Worm (Caenorhabditis elegans) whole organism, early embryonic: ENCODE results near the gene rde-1.

Experiments
- ama-1 ChIP-seq: fragments of 150-350 bp; optimal IDR thresholded peaks from 2 replicates; lab custom pipeline; 2014
- ceh-36 ChIP-seq: sonication (generic microtip); optimal IDR thresholded peaks from 2 replicates; lab custom pipeline; 2016; ENCODE audit warnings: missing genetic modification characterization, inconsistent platforms, missing compliant biosample characterization
- flt-1 ChIP-seq: fragments of 200-800 bp; sonication (Bioruptor generic); IDR thresholded peaks from 2 replicates; pipeline ENCODE4 v1.3.6; 2022; ENCODE audit warnings: missing genetic modification characterization, missing compliant biosample characterization
- hmbx-1 ChIP-seq: sonication (generic microtip); optimal IDR thresholded peaks from 2 replicates; lab custom pipeline; 2016; ENCODE audit warnings: mild to moderate bottlenecking, missing genetic modification characterization, missing compliant biosample characterization
- hmg-4 ChIP-seq: fragments of 200-800 bp; sonication (Bioruptor generic); optimal IDR thresholded peaks from 2 replicates; lab custom pipeline; 2018; ENCODE audit warnings: mild to moderate bottlenecking, missing genetic modification characterization, missing compliant biosample characterization
- hnd-1 ChIP-seq: sonication (generic microtip); optimal IDR thresholded peaks from 2 replicates; lab custom pipeline; 2016; ENCODE audit warnings: missing genetic modification characterization, missing compliant biosample characterization
- scrt-1 ChIP-seq: fragments of 200-800 bp; sonication (Bioruptor generic); IDR thresholded peaks from 2 replicates; pipeline ENCODE4 v1.3.6; 2022; ENCODE audit warnings: missing genetic modification characterization, missing compliant biosample characterization
- sea-1 ChIP-seq: fragments of 200-800 bp; sonication (Bioruptor generic); conservative IDR thresholded peaks from 2 replicates; pipeline ENCODE4 v1.3.6; 2022; ENCODE audit warnings: missing genetic modification characterization, missing compliant biosample characterization

ce11 chrV:9987688-9988087, 3.8 kb downstream of the rde-1 start, which contains the start of gene C27H6.8:
- TF ChIP-seq flt-1 (GFP tag; lab: Robert Waterston, UW) (no peak), hmg-4 (GFP tag; lab: Kevin White, UChicago) (no peak), ceh-36 (tag; lab: Kevin White, UChicago) (no peak), sea-1 (GFP tag; lab: Robert Waterston, UW) (no peak), scrt-1 (GFP tag; lab: Robert Waterston, UW) (no peak), ama-1 (lab: Kevin White, UChicago) (no peak), hnd-1 (tag; lab: Kevin White, UChicago) (no peak), hmbx-1 (tag; lab: Kevin White, UChicago) (no peak)
